Worm (Caenorhabditis elegans) whole organism, young adult: ENCODE measurements around the gene srxa-13.

ENCODE experiments used
- Y67H2A.10 ChIP-seq: fragments of 200-800 bp; sonication (Bioruptor generic); conservative IDR thresholded peaks from 2 replicates; pipeline ENCODE4 v1.3.6; 2022; ENCODE audit warnings: missing genetic modification reagents, missing genetic modification characterization, missing compliant biosample characterization
- Y79H2A.3 ChIP-seq: fragments of 200-800 bp; sonication (Bioruptor generic); conservative IDR thresholded peaks from 2 replicates; pipeline ENCODE4 v1.3.6; 2022; ENCODE audit warnings: missing genetic modification reagents, missing genetic modification characterization, missing compliant biosample characterization
- akir-1 ChIP-seq: fragments of 200-800 bp; sonication (Bioruptor generic); optimal IDR thresholded peaks from 2 replicates; lab custom pipeline; 2018; ENCODE audit warnings: mild to moderate bottlenecking, missing genetic modification characterization, moderate library complexity, missing compliant biosample characterization
- ceh-58 ChIP-seq: fragments of 200-800 bp; sonication (Bioruptor generic); IDR thresholded peaks from 2 replicates; pipeline ENCODE4 v1.3.6; 2022; ENCODE audit warnings: missing genetic modification characterization, missing compliant biosample characterization
- pha-4 ChIP-seq: fragments of 150-350 bp; sonication (generic microtip); optimal IDR thresholded peaks from 2 replicates; lab custom pipeline; 2014; ENCODE audit warnings: missing biosample characterization, missing genetic modification reagents, missing genetic modification characterization
- snpc-1.1 ChIP-seq: sonication (generic microtip); optimal IDR thresholded peaks from 2 replicates; lab custom pipeline; 2017; ENCODE audit warnings: missing genetic modification characterization, mild to moderate bottlenecking, missing compliant biosample characterization, antibody characterized with exemption, moderate library complexity, missing genotype, missing genetic modification reagents; ENCODE audit not compliant: insufficient read depth
- snpc-4 ChIP-seq, 5 experiments: fragments of 150-350 bp in 1 of 5; sonication (generic microtip) in 4 of 5; optimal IDR thresholded peaks; 2 replicates each; lab custom pipeline; 2014 to 2018; ENCODE audit warnings: missing genetic modification characterization in 5 of 5, missing biosample characterization in 3 of 5, antibody characterized with exemption in 2 of 5, mild to moderate bottlenecking in 2 of 5, missing compliant biosample characterization in 2 of 5, missing genotype in 2 of 5, moderate library complexity in 2 of 5, missing genetic modification reagents in 1 of 5
- unc-130 ChIP-seq: sonication (generic microtip); optimal IDR thresholded peaks from 2 replicates; lab custom pipeline; 2016; ENCODE audit warnings: missing genetic modification reagents, missing genetic modification characterization, missing compliant biosample characterization
- unc-62 ChIP-seq: fragments of 150-350 bp; optimal IDR thresholded peaks from 2 replicates; lab custom pipeline; 2014; ENCODE audit warnings: missing biosample characterization, missing genetic modification reagents, missing genetic modification characterization

ce11 chrV:13891489-13891888 is 38.1 kb upstream of the srxa-13 start:
- TF ChIP-seq Y79H2A.3 (GFP tag; lab: Robert Waterston, UW) (no peak), unc-62 (GFP tag; lab: Kevin White, UChicago) (no peak), akir-1 (GFP tag; lab: Kevin White, UChicago) (no peak), ceh-58 (GFP tag; lab: Robert Waterston, UW) (no peak), unc-130 (GFP tag; lab: Kevin White, UChicago) (no peak), pha-4 (tag; lab: Kevin White, UChicago) (no peak), snpc-1.1 (no peak), snpc-4 (GFP tag; optimal IDR thresholded peaks at IDR 0.05; lab: Kevin White, UChicago) (no peak), snpc-4 (tag; optimal IDR thresholded peaks at IDR 0.05; lab: Kevin White, UChicago) (no peak), Y67H2A.10 (GFP tag; lab: Robert Waterston, UW) (no peak)
